Worm (Caenorhabditis elegans): ENCODE measurements around the gene B0218.7.

DNA sequence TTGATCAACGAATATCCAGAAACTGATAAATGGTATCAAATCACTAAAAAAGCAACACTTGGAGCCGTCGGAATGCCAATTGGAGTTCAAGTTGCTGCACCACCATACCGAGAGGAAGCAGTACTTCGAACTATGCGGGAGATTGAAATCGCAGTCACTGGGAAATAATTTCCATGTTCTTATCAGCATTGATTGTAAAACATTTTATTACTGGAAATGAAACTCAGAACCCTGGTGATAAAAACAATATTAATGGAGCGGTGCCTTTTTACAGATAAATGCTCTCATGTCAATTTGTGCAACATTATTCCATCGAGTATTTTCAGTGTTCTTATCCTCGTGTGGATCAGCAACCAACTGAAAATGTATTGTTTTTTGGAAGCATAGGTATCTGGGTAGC, 4.1 kb downstream of the B0218.7 start:
- no peak for TF ChIP-seq mef-2 (tag; optimal IDR thresholded peaks at IDR 0.05)
- no peak for TF ChIP-seq hlh-17 (GFP tag; optimal IDR thresholded peaks at IDR 0.05; ENCODE audit: borderline replicate concordance)
- TF ChIP-seq ceh-8 (GFP tag; optimal IDR thresholded peaks at IDR 0.05), result no peak
- TF ChIP-seq tlp-1 (tag; optimal IDR thresholded peaks at IDR 0.05), result peak; percentile 9
- no peak for TF ChIP-seq nhr-77 (tag; optimal IDR thresholded peaks at IDR 0.05)
- no peak for TF ChIP-seq lin-13 (GFP tag; optimal IDR thresholded peaks at IDR 0.05)
- TF ChIP-seq ztf-11 (tag; optimal IDR thresholded peaks at IDR 0.05), result no peak
- TF ChIP-seq snpc-4 (tag; optimal IDR thresholded peaks at IDR 0.05), result no peak
